Fruit fly (Drosophila melanogaster): ENCODE measurements around the gene Ref2.

dm6 chr2L:12666002-12666576, 19.9 kb upstream of the Ref2 start:
- TF ChIP-seq psq (optimal IDR thresholded peaks at IDR 0.05) (no peak), pan (optimal IDR thresholded peaks at IDR 0.05) (no peak), Dll (optimal IDR thresholded peaks at IDR 0.05) (no peak), CG8478 (optimal IDR thresholded peaks at IDR 0.05) (no peak), usp (GFP tag; optimal IDR thresholded peaks at IDR 0.05) (no peak)

Measured in whole organism.